Fruit fly (Drosophila melanogaster) whole organism, wandering third instar larva: ENCODE measurements around the gene CG15865.
A peak's percentile ranks its signal among the peaks of the same experiment; 100 is the strongest.

Experiments
- CG9705 ChIP-seq: fragments of 200-800 bp; sonication (Bioruptor generic); optimal IDR thresholded peaks from 2 replicates; lab custom pipeline; 2018; ENCODE audit warnings: missing biosample characterization, mild to moderate bottlenecking, missing genetic modification characterization
- CrebA ChIP-seq: fragments of 200-800 bp; sonication (Bioruptor generic); optimal IDR thresholded peaks from 2 replicates; lab custom pipeline; 2016; ENCODE audit warnings: missing biosample characterization, mild to moderate bottlenecking, missing genetic modification characterization, borderline replicate concordance
- Dfd ChIP-seq: fragments of >200 bp; optimal IDR thresholded peaks from 2 replicates; lab custom pipeline; 2017; ENCODE audit warnings: missing biosample characterization, missing genetic modification characterization
- GATAd ChIP-seq: sonication (Bioruptor generic); optimal IDR thresholded peaks from 2 replicates; lab custom pipeline; 2016; ENCODE audit warnings: missing biosample characterization, missing genetic modification characterization
- Hnf4 ChIP-seq: fragments of 200-800 bp; sonication (Bioruptor generic); optimal IDR thresholded peaks from 2 replicates; lab custom pipeline; 2016; ENCODE audit warnings: missing biosample characterization, mild to moderate bottlenecking, missing genetic modification characterization
- Jra ChIP-seq: sonication (Bioruptor generic); optimal IDR thresholded peaks from 2 replicates; lab custom pipeline; 2016; ENCODE audit warnings: missing biosample characterization, missing genetic modification characterization
- Mio ChIP-seq: sonication (Bioruptor generic); optimal IDR thresholded peaks from 2 replicates; lab custom pipeline; 2016; ENCODE audit warnings: missing biosample characterization, missing genetic modification characterization
- OdsH ChIP-seq: fragments of 200-800 bp; sonication (Bioruptor generic); optimal IDR thresholded peaks from 2 replicates; lab custom pipeline; 2016; ENCODE audit warnings: missing biosample characterization, mild to moderate bottlenecking, missing genetic modification characterization
- Sp1 ChIP-seq: fragments of 200-800 bp; sonication (Bioruptor generic); optimal IDR thresholded peaks from 3 replicates; lab custom pipeline; 2019; ENCODE audit warnings: missing biosample characterization, mild to moderate bottlenecking, missing genetic modification characterization, moderate library complexity
- Vsx2 ChIP-seq: fragments of 200-300, 225-300 bp; sonication (Bioruptor generic); optimal IDR thresholded peaks from 2 replicates; lab custom pipeline; 2018; ENCODE audit warnings: missing biosample characterization, missing genetic modification characterization; ENCODE audit not compliant: partially characterized antibody
- br ChIP-seq: fragments of 200-800 bp; sonication (Bioruptor generic); optimal IDR thresholded peaks from 2 replicates; lab custom pipeline; 2016; ENCODE audit warnings: missing biosample characterization, missing genetic modification characterization
- dl ChIP-seq, 2 experiments: fragments of 175-275, 200-275 bp in 1 of 2; fragments of 200-275 bp in 1 of 2; sonication (Bioruptor generic); optimal IDR thresholded peaks; lab custom pipeline; 2018; ENCODE audit warnings: mild to moderate bottlenecking in 2 of 2, missing biosample characterization in 2 of 2, missing genetic modification characterization in 2 of 2, moderate library complexity in 2 of 2; ENCODE audit not compliant: partially characterized antibody in 2 of 2, insufficient read depth in 1 of 2
- dsf ChIP-seq: sonication (Bioruptor generic); optimal IDR thresholded peaks from 2 replicates; lab custom pipeline; 2016; ENCODE audit warnings: missing biosample characterization, missing genetic modification characterization, borderline replicate concordance
- ey ChIP-seq: fragments of 200-800 bp; sonication (Bioruptor generic); optimal IDR thresholded peaks from 2 replicates; lab custom pipeline; 2016; ENCODE audit warnings: missing biosample characterization, missing genetic modification characterization
- foxo ChIP-seq, 2 experiments: fragments of 200-800 bp; sonication (Bioruptor generic); optimal IDR thresholded peaks; 2 replicates in 1 of 2; 3 replicates in 1 of 2; lab custom pipeline; 2016 to 2017; ENCODE audit warnings: missing biosample characterization in 2 of 2, missing genetic modification characterization in 2 of 2
- h ChIP-seq: fragments of 200-800 bp; sonication (Bioruptor generic); optimal IDR thresholded peaks from 3 replicates; lab custom pipeline; 2016; ENCODE audit warnings: missing biosample characterization, mild to moderate bottlenecking, missing genetic modification characterization
- jim ChIP-seq: fragments of 175-275, 200-325 bp; sonication (Bioruptor generic); optimal IDR thresholded peaks from 2 replicates; lab custom pipeline; 2016; ENCODE audit warnings: missing biosample characterization, mild to moderate bottlenecking, missing genetic modification characterization
- rgr ChIP-seq: fragments of 200-800 bp; sonication (Bioruptor generic); optimal IDR thresholded peaks from 3 replicates; lab custom pipeline; 2016; ENCODE audit warnings: missing biosample characterization, mild to moderate bottlenecking, missing genetic modification characterization
- sv ChIP-seq: fragments of 200-800 bp; sonication (Bioruptor generic); optimal IDR thresholded peaks from 3 replicates; lab custom pipeline; 2016; ENCODE audit warnings: missing biosample characterization, missing genetic modification characterization
- tai ChIP-seq: sonication (Bioruptor generic); optimal IDR thresholded peaks from 2 replicates; lab custom pipeline; 2016; ENCODE audit warnings: missing biosample characterization, missing genetic modification characterization
- usp ChIP-seq: fragments of >200 bp; optimal IDR thresholded peaks from 2 replicates; lab custom pipeline; 2017; ENCODE audit warnings: missing biosample characterization, missing genetic modification characterization

CG15865 gene

DNA sequence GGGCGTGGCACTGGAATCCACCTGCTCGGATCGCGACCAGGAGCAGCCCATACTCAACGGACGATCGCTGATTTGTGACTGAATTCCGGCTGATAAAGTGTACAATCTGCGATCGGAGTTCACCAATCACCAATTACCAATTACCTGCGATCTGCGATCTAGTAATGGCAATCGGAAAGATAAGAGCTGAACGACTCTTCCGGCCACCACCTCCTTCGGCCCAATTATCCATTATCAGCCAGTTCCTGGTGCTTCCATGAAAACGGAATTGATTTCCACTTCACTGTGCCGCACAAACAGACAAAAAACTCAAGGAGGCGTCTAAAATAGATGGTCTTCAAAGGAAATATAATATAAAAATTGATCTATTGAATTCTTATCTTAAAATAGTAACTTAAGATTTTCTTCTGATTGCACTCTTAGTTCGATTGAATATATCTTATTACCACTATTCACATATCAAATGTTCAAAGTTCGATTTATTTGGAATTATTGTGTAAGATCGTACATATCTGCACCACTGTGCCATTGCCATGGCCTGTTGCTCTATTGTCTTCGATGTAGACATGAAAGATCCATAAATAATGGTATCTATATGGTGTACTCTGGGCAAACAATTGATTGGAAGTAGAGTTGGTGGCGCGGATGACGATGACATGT lies at the start of gene CG15865:
TSS of gene CG15865 (minus strand) at position 51 of the 660 bp plus-strand sequence.
- TF ChIP-seq Dfd = no peak

DNA sequence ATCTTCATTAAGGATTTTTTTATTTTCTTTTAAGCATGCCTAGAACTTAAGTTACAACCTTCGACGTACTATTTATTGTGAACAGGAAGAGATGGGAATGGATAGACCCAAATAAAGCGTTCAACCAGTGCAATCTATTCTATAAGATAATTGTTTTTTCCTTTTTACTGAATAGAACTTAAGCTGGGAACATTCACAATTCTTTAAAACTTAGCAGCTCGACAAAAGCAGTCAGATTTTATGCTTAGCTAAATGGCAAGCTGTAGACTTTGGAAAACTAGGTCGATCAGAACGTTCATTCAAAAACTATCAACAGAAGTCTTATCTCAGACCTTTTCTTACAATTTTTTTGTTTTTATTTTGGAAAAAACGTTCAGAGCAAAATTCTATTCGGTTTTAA lies 46.7 kb upstream of the CG15865 start, which contains the start of gene CG13008:
TSS of gene CG13008 (plus strand) at position 301 of the 400 bp plus-strand sequence.
- TF ChIP-seq usp (GFP tag; lab: Kevin White, UChicago) = no peak
- no peak for TF ChIP-seq Mio
- no peak for TF ChIP-seq Dfd
- TF ChIP-seq tai (GFP tag; lab: Kevin White, UChicago) = no peak

DNA sequence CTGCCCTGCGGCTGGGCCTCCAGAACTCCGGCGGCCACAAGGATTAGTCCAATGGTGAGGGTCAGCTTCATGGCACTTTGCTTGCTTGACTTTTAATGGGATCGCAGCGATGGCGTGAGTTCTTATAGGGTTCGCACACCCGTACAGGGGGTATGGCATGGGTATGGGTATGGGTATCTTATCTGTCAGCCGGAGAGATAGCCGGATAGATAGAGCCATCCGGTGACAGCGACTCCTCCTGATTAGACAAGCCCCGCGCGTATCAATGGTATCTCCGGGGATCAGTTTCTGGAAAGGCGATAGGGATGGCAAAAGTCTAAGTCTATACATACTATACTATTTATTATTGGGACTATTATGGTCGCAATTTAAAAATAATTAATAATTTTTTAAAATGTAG lies 42.5 kb upstream of the CG15865 start, which contains the start of gene CG9672:
TSS of gene CG9672 (minus strand) at position 101 of the 400 bp plus-strand sequence.
- TF ChIP-seq br (no peak), Mio (no peak), h (GFP tag; lab: Kevin White, UChicago) (peak; percentile 12)

DNA sequence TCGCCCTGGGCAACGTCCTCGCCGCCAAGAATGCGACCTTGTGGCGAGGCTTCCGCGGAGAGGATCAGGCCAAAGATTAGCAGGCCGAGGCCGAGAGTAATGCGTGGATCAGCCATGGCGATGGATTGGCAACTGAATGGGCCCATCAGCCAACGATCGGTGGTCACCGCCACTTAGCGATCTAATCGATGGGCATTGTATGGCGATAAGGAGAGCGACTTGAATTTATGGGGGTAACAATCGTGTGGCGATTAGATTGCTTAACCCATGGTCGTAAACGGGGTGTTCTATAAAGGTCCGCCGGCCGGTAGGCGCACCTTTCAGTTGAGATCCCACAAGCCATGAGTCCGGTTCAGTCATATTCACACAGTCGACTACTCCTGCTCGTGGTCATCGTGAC lies 39.5 kb upstream of the CG15865 start, which contains the start of the genes CG9673 and CG4653:
TSS of gene CG9673 (minus strand) at position 138 of the 400 bp plus-strand sequence.
TSS of gene CG4653 (plus strand) at position 335 of the 400 bp plus-strand sequence.
- TF ChIP-seq CrebA (GFP tag; lab: Kevin White, UChicago) = peak; percentile 24
- no peak for TF ChIP-seq Mio
- no peak for TF ChIP-seq Hnf4 (GFP tag; lab: Kevin White, UChicago)
- TF ChIP-seq, all 38 proteins: peak for 1

DNA sequence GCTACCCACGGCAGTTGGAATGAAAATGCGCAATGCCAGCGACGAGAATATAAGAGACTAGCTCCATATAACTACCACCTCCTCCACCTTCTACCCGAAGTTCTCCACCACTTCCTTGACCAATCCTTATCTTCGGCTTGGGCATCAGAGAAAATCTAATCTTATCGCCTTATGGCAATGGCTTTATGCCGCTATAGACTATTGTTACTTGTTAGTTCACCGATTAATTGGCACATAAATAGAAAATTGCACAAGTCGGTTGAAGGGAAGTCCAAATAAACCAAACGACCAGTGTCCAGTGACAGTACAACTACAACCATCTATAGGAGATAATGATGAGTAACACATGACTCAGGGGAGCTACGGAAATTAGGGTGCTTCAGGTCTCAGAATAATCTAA lies 37.7 kb upstream of the CG15865 start, which contains the start of gene sphe:
TSS of gene sphe (minus strand) at position 32 of the 400 bp plus-strand sequence.
- TF ChIP-seq dl (GFP tag; optimal IDR thresholded peaks at IDR 0.05; lab: Kevin White, UChicago; ENCODE audit: insufficient read depth in 1 of 2, partially characterized antibody in 2 of 2) = no peak
- no peak for TF ChIP-seq usp (GFP tag; lab: Kevin White, UChicago)
- no peak for TF ChIP-seq Sp1 (GFP tag; lab: Kevin White, UChicago)
- no peak for TF ChIP-seq dsf (GFP tag; lab: Kevin White, UChicago)
- no peak for TF ChIP-seq rgr (GFP tag; lab: Kevin White, UChicago)
- no peak for TF ChIP-seq Dfd
- TF ChIP-seq sv = no peak
- TF ChIP-seq, all 38 proteins: peak for 0

DNA sequence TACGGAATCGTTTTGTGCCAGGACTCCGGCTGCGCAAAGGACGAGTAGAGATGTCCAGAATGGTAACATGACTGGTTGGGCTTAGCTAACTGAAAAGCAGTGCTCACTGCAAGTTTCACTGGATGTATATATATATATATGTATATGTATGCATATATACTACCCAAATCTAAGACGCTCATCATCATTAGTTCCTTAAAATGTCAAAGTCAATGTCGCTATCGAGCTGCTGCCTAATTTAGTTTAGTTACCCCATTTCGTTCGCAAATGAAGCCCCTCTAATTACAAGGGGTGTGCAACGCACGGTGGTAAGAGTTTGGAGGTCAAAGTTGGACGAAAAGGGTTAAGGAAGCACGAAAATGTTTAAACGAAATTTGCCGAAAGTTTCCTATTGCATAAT lies 35.8 kb upstream of the CG15865 start, which contains the start of gene CG9676:
TSS of gene CG9676 (minus strand) at position 101 of the 400 bp plus-strand sequence.
- no peak for TF ChIP-seq Jra (GFP tag; lab: Kevin White, UChicago)
- TF ChIP-seq h (GFP tag; lab: Kevin White, UChicago) = no peak
- no peak for TF ChIP-seq Hnf4 (GFP tag; lab: Kevin White, UChicago)
- TF ChIP-seq CG9705 (GFP tag; lab: Kevin White, UChicago) = no peak
- TF ChIP-seq GATAd = no peak
- no peak for TF ChIP-seq sv
- TF ChIP-seq Vsx2 (GFP tag; lab: Kevin White, UChicago) = no peak
- TF ChIP-seq Sp1 (GFP tag; lab: Kevin White, UChicago) = no peak

DNA sequence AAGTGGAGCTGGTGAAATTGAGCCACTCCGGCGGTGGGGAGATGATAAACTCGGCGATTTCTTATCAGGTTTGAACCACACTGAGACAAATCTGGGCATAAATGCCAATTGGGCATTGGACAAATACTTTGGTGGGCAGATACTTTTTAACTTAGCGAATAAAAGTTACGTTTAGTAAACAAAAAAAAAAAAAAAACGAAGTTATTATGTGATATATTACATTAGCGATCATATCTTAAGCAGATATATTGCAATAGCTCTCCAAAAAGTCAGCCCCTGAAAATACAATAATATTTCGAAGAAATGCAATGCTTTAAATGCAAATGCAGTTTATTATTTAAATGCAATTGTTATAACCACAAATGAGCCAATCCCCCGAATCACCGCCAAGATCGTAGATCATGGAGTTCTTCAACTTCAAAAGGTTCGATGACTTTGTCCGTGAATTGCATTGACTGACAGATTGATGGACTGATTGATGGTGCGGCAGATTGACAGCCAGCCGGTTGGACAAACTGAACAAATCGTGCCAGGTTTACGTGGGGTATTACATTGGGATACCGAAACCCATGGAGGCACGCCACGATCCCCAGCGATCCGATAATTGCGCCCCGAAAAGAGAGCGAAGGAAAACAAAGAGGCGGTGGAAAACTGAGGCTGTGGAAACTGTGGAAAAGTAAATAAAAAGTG lies 33.8 kb upstream of the CG15865 start:
- no peak for TF ChIP-seq ey (GFP tag; lab: Kevin White, UChicago)
- TF ChIP-seq foxo (GFP tag; optimal IDR thresholded peaks at IDR 0.05; lab: Kevin White, UChicago) = no peak
- TF ChIP-seq GATAd = no peak
- TF ChIP-seq usp (GFP tag; lab: Kevin White, UChicago) = no peak
- no peak for TF ChIP-seq dsf (GFP tag; lab: Kevin White, UChicago)
- no peak for TF ChIP-seq Hnf4 (GFP tag; lab: Kevin White, UChicago)
- TF ChIP-seq rgr (GFP tag; lab: Kevin White, UChicago) = no peak
- no peak for TF ChIP-seq OdsH (GFP tag; lab: Kevin White, UChicago)
- TF ChIP-seq jim = no peak
